Fruit fly (Drosophila melanogaster): ENCODE measurements around the gene CG2924.
A peak's percentile ranks its signal among the peaks of the same experiment; 100 is the strongest.

CG2924 gene

dm6 chrX:2305842-2306300 is 35.3 kb upstream of the CG2924 start (continued):
- peak; percentile 22 for TF ChIP-seq pfk (GFP tag; optimal IDR thresholded peaks at IDR 0.05)
- TF ChIP-seq bcd (GFP tag; optimal IDR thresholded peaks at IDR 0.05) = no peak
- no peak for TF ChIP-seq CG11085 (GFP tag; IDR thresholded peaks at IDR 0.05)
- TF ChIP-seq Nf-YC (tag; optimal IDR thresholded peaks at IDR 0.05) = no peak
- TF ChIP-seq CG4404 (GFP tag; IDR thresholded peaks at IDR 0.05) = no peak
- no peak for TF ChIP-seq CG7372 (GFP tag; IDR thresholded peaks at IDR 0.05)
- TF ChIP-seq slou (GFP tag; optimal IDR thresholded peaks at IDR 0.05) = no peak
- no peak for TF ChIP-seq Asciz (GFP tag; optimal IDR thresholded peaks at IDR 0.05)
- TF ChIP-seq run (tag; optimal IDR thresholded peaks at IDR 0.05) = no peak
- TF ChIP-seq sens-2 (GFP tag; IDR thresholded peaks at IDR 0.05) = no peak
- TF ChIP-seq CG3407 (GFP tag; optimal IDR thresholded peaks at IDR 0.05) = no peak
- TF ChIP-seq CG31441 (GFP tag; IDR thresholded peaks at IDR 0.05) = no peak
- TF ChIP-seq CG16813 (GFP tag; IDR thresholded peaks at IDR 0.05; ENCODE audit: partially characterized antibody) = no peak
- peak in 1 of 2 experiments; percentile 30 for TF ChIP-seq Hr78 (GFP tag; optimal IDR thresholded peaks at IDR 0.05)
- TF ChIP-seq crol (GFP tag; IDR thresholded peaks at IDR 0.05) = peak; percentile 73
- TF ChIP-seq peb (GFP tag; IDR thresholded peaks at IDR 0.05) = no peak
- TF ChIP-seq CG6689 (GFP tag; IDR thresholded peaks at IDR 0.05) = no peak
- TF ChIP-seq CG12236 (GFP tag; optimal IDR thresholded peaks at IDR 0.05) = no peak
- TF ChIP-seq HmgD (GFP tag; optimal IDR thresholded peaks at IDR 0.05) = peak; percentile 24
- no peak for TF ChIP-seq CG7928 (GFP tag; optimal IDR thresholded peaks at IDR 0.05)
- TF ChIP-seq MTF-1 (GFP tag; optimal IDR thresholded peaks at IDR 0.05; ENCODE audit: borderline replicate concordance) = no peak
- TF ChIP-seq Poxn (GFP tag; IDR thresholded peaks at IDR 0.05) = no peak
- TF ChIP-seq CG6813 (GFP tag; optimal IDR thresholded peaks at IDR 0.05) = no peak
- peak; percentile 27 for TF ChIP-seq exex (tag; optimal IDR thresholded peaks at IDR 0.05)
- TF ChIP-seq jumu (GFP tag; optimal IDR thresholded peaks at IDR 0.05) = no peak
- TF ChIP-seq CG12219 (GFP tag; optimal IDR thresholded peaks at IDR 0.05) = no peak
- no peak for TF ChIP-seq CG9609 (GFP tag; optimal IDR thresholded peaks at IDR 0.05)
- TF ChIP-seq psq (GFP tag; optimal IDR thresholded peaks at IDR 0.05) = no peak
- TF ChIP-seq HHEX (GFP tag; optimal IDR thresholded peaks at IDR 0.05) = no peak
- TF ChIP-seq Hand (GFP tag; optimal IDR thresholded peaks at IDR 0.05) = no peak
- TF ChIP-seq CG6854 (GFP tag; optimal IDR thresholded peaks at IDR 0.05) = no peak
- TF ChIP-seq CG32532 (GFP tag; IDR thresholded peaks at IDR 0.05) = no peak; the same call in 1 of the 2 replicates
- no peak for TF ChIP-seq CG18262 (tag; optimal IDR thresholded peaks at IDR 0.05)
- TF ChIP-seq HLHmδ (GFP tag; optimal IDR thresholded peaks at IDR 0.05) = peak; percentile 48
- no peak for TF ChIP-seq danr (GFP tag; IDR thresholded peaks at IDR 0.05)
- TF ChIP-seq CG12744 (GFP tag; optimal IDR thresholded peaks at IDR 0.05) = no peak
- peak; percentile 91 for TF ChIP-seq abd-A (tag; optimal IDR thresholded peaks at IDR 0.05)
- peak; percentile 45 for TF ChIP-seq D19A (tag; optimal IDR thresholded peaks at IDR 0.05)
- peak; percentile 61 for TF ChIP-seq Aef1 (GFP tag; IDR thresholded peaks at IDR 0.05)
- peak; percentile 48 for TF ChIP-seq nom (GFP tag; optimal IDR thresholded peaks at IDR 0.05)
- TF ChIP-seq bbx (GFP tag; IDR thresholded peaks at IDR 0.05; ENCODE audit: partially characterized antibody) = no peak
- no peak for TF ChIP-seq trem (tag; optimal IDR thresholded peaks at IDR 0.05)
- no peak for TF ChIP-seq bsh (GFP tag; optimal IDR thresholded peaks at IDR 0.05)
- no peak for TF ChIP-seq CG17359 (tag; optimal IDR thresholded peaks at IDR 0.05)
- no peak for TF ChIP-seq Dp (GFP tag; optimal IDR thresholded peaks at IDR 0.05)
- TF ChIP-seq nerfin-2 (GFP tag; IDR thresholded peaks at IDR 0.05; ENCODE audit: partially characterized antibody) = no peak
- peak; percentile 31 for TF ChIP-seq CG10543 (GFP tag; optimal IDR thresholded peaks at IDR 0.05)
- no peak for TF ChIP-seq rib (GFP tag; IDR thresholded peaks at IDR 0.05)
- no peak for TF ChIP-seq H15 (GFP tag; IDR thresholded peaks at IDR 0.05)
- TF ChIP-seq Hr39 (optimal IDR thresholded peaks at IDR 0.05) = no peak
- TF ChIP-seq CG3995 (GFP tag; optimal IDR thresholded peaks at IDR 0.05) = no peak

Measured in whole organism, embryonic.